Worm (Caenorhabditis elegans) whole organism, mixed stage, embryonic: ENCODE measurements around the gene rsp-4.

Experiments used
- blmp-1 ChIP-seq: fragments of 150-350 bp; optimal IDR thresholded peaks from 2 replicates; lab custom pipeline; 2014; ENCODE audit warnings: missing biosample characterization, missing genetic modification characterization
- lsy-2 ChIP-seq: fragments of 150-350 bp; optimal IDR thresholded peaks from 2 replicates; lab custom pipeline; 2014; ENCODE audit warnings: missing biosample characterization, missing genetic modification characterization
- mep-1 ChIP-seq: fragments of 150-350 bp; optimal IDR thresholded peaks from 2 replicates; lab custom pipeline; 2017; ENCODE audit warnings: missing biosample characterization, missing genetic modification reagents, missing genetic modification characterization, inconsistent platforms
- nhr-12 ChIP-seq: fragments of 150-350 bp; optimal IDR thresholded peaks from 2 replicates; lab custom pipeline; 2014; ENCODE audit warnings: missing biosample characterization, missing genetic modification characterization
- nhr-2 ChIP-seq: fragments of 150-350 bp; optimal IDR thresholded peaks from 2 replicates; lab custom pipeline; 2014; ENCODE audit warnings: missing biosample characterization, missing genetic modification characterization
- nhr-28 ChIP-seq: fragments of 150-350 bp; optimal IDR thresholded peaks from 2 replicates; lab custom pipeline; 2014; ENCODE audit warnings: missing biosample characterization, missing genetic modification characterization
- sem-2 ChIP-seq: fragments of 200-800 bp; sonication (Bioruptor generic); optimal IDR thresholded peaks from 2 replicates; lab custom pipeline; 2018; ENCODE audit warnings: mild to moderate bottlenecking, missing genetic modification characterization, missing compliant biosample characterization
- snpc-4 ChIP-seq: fragments of 150-350 bp; optimal IDR thresholded peaks from 2 replicates; lab custom pipeline; 2014; ENCODE audit warnings: missing biosample characterization, missing genetic modification characterization
- tbx-8 ChIP-seq: fragments of 200-800 bp; sonication (Bioruptor generic); optimal IDR thresholded peaks from 2 replicates; lab custom pipeline; 2018; ENCODE audit warnings: mild to moderate bottlenecking, missing genetic modification characterization, moderate library complexity, missing compliant biosample characterization
- unc-39 ChIP-seq: fragments of 150-350 bp; optimal IDR thresholded peaks from 2 replicates; lab custom pipeline; 2014; ENCODE audit warnings: missing biosample characterization, missing genetic modification characterization
- unc-62 ChIP-seq: fragments of 150-350 bp; optimal IDR thresholded peaks from 2 replicates; lab custom pipeline; 2014; ENCODE audit warnings: missing biosample characterization, missing genetic modification reagents, missing genetic modification characterization
- ztf-11 ChIP-seq: fragments of 150-350 bp; optimal IDR thresholded peaks from 2 replicates; lab custom pipeline; 2014; ENCODE audit warnings: missing biosample characterization, missing genetic modification characterization

- no peak for TF ChIP-seq lsy-2
- no peak for TF ChIP-seq ztf-11 (tag; lab: Kevin White, UChicago)
- no peak for TF ChIP-seq snpc-4 (tag; lab: Kevin White, UChicago)
- TF ChIP-seq nhr-12 (tag; lab: Kevin White, UChicago): no peak
- no peak for TF ChIP-seq sem-2 (GFP tag; lab: Kevin White, UChicago)
- TF ChIP-seq unc-62 (GFP tag; lab: Kevin White, UChicago): no peak
- no peak for TF ChIP-seq unc-39 (tag; lab: Kevin White, UChicago)
- no peak for TF ChIP-seq nhr-2 (tag; lab: Kevin White, UChicago)
- TF ChIP-seq nhr-28 (tag; lab: Kevin White, UChicago): no peak
- no peak for TF ChIP-seq blmp-1
- no peak for TF ChIP-seq tbx-8 (GFP tag; lab: Kevin White, UChicago)
- no peak for TF ChIP-seq mep-1
Observed at ce11 chrII:5418929-5419328, 30.3 kb upstream of the rsp-4 start, which contains the start of gene EEED8.15.
